Fruit fly (Drosophila melanogaster) whole organism, prepupa: ENCODE results near the gene CG44838.

Experiments
- Blimp-1 ChIP-seq: fragments of 200-800 bp; sonication (Bioruptor generic); optimal IDR thresholded peaks from 3 replicates; lab custom pipeline; 2017; ENCODE audit warnings: missing biosample characterization, missing genetic modification characterization, mild to moderate bottlenecking, moderate library complexity, missing genetic modification reagents
- CG10669 ChIP-seq: fragments of 200-800 bp; sonication (Bioruptor generic); optimal IDR thresholded peaks from 3 replicates; lab custom pipeline; 2018; ENCODE audit warnings: missing biosample characterization, mild to moderate bottlenecking, missing genetic modification characterization, moderate library complexity
- CG11294 ChIP-seq: fragments of 200-800 bp; sonication (Bioruptor generic); IDR thresholded peaks from 2 replicates; pipeline ENCODE4 v1.3.6; 2022; ENCODE audit warnings: missing biosample characterization, missing genetic modification characterization
- CG11762 ChIP-seq: fragments of 200-800 bp; sonication (Bioruptor generic); optimal IDR thresholded peaks from 3 replicates; lab custom pipeline; 2016; ENCODE audit warnings: missing biosample characterization, missing genetic modification characterization; ENCODE audit not compliant: insufficient read depth
- CG11902 ChIP-seq: fragments of 200-800 bp; sonication (Bioruptor generic); optimal IDR thresholded peaks from 3 replicates; lab custom pipeline; 2016; ENCODE audit warnings: missing biosample characterization, missing genetic modification characterization
- CG15336 ChIP-seq: fragments of 200-800 bp; sonication (Bioruptor generic); IDR thresholded peaks from 2 replicates; pipeline ENCODE4 v1.3.6; 2022; ENCODE audit warnings: missing biosample characterization, missing genetic modification characterization
- CG1621 ChIP-seq: fragments of 200-800 bp; sonication (Bioruptor generic); optimal IDR thresholded peaks from 3 replicates; lab custom pipeline; 2018; ENCODE audit warnings: missing biosample characterization, mild to moderate bottlenecking, missing genetic modification characterization
- CG3032 ChIP-seq: fragments of 200-800 bp; optimal IDR thresholded peaks from 2 replicates; lab custom pipeline; 2019; ENCODE audit warnings: missing biosample characterization, mild to moderate bottlenecking, missing genetic modification characterization, moderate library complexity
- CG31627 ChIP-seq: fragments of 200-800 bp; sonication (Bioruptor generic); optimal IDR thresholded peaks from 3 replicates; lab custom pipeline; 2016; ENCODE audit warnings: missing biosample characterization, missing genetic modification characterization
- CG32006 ChIP-seq: fragments of 200-800 bp; sonication (Bioruptor generic); optimal IDR thresholded peaks from 3 replicates; lab custom pipeline; 2017; ENCODE audit warnings: missing biosample characterization, mild to moderate bottlenecking, missing genetic modification characterization
- CG4318 ChIP-seq: fragments of 200-800 bp; sonication (Bioruptor generic); optimal IDR thresholded peaks from 3 replicates; lab custom pipeline; 2017; ENCODE audit warnings: missing biosample characterization, mild to moderate bottlenecking, missing genetic modification characterization
- CG6163 ChIP-seq: fragments of 200-800 bp; sonication (Bioruptor generic); IDR thresholded peaks from 3 replicates; pipeline ENCODE4 v1.3.6; 2022; ENCODE audit warnings: missing biosample characterization, missing genetic modification characterization
- CG6276 ChIP-seq: fragments of 200-800 bp; sonication (Bioruptor generic); optimal IDR thresholded peaks from 2 replicates; lab custom pipeline; 2017; ENCODE audit warnings: missing biosample characterization, mild to moderate bottlenecking, missing genetic modification characterization
- CG6792 ChIP-seq: fragments of 200-800 bp; sonication (Bioruptor generic); optimal IDR thresholded peaks from 3 replicates; lab custom pipeline; 2016; ENCODE audit warnings: missing biosample characterization, missing genetic modification characterization
- CG6808 ChIP-seq: fragments of 200-800 bp; sonication (Bioruptor generic); optimal IDR thresholded peaks from 3 replicates; lab custom pipeline; 2017; ENCODE audit warnings: missing biosample characterization, missing genetic modification characterization, mild to moderate bottlenecking, moderate library complexity, missing genetic modification reagents
- CG6854 ChIP-seq: fragments of 200-800 bp; sonication (Bioruptor generic); optimal IDR thresholded peaks from 2 replicates; lab custom pipeline; 2017; ENCODE audit warnings: missing biosample characterization, mild to moderate bottlenecking, missing genetic modification characterization
- CG7368 ChIP-seq: fragments of 200-800 bp; sonication (Bioruptor generic); optimal IDR thresholded peaks from 3 replicates; lab custom pipeline; 2016; ENCODE audit warnings: missing biosample characterization, missing genetic modification characterization
- CG8119 ChIP-seq: fragments of 200-800 bp; sonication (Bioruptor generic); IDR thresholded peaks from 3 replicates; pipeline ENCODE4 v1.3.6; 2022; ENCODE audit warnings: missing biosample characterization, missing genetic modification characterization
- CG8319 ChIP-seq: fragments of 200-800 bp; sonication (Bioruptor generic); optimal IDR thresholded peaks from 3 replicates; lab custom pipeline; 2016; ENCODE audit warnings: missing biosample characterization, missing genetic modification characterization
- CG9139 ChIP-seq: fragments of 200-800 bp; sonication (Bioruptor generic); optimal IDR thresholded peaks from 3 replicates; lab custom pipeline; 2017; ENCODE audit warnings: missing biosample characterization, mild to moderate bottlenecking, missing genetic modification characterization
- Eip75B ChIP-seq: fragments of 200-800 bp; sonication (Bioruptor generic); optimal IDR thresholded peaks from 3 replicates; lab custom pipeline; 2016; ENCODE audit warnings: missing biosample characterization, missing genetic modification characterization
- Eip78C ChIP-seq: fragments of 200-800 bp; sonication (Bioruptor generic); peaks from one replicate; lab custom pipeline; 2016; ENCODE audit warnings: missing biosample characterization, missing genetic modification characterization
- Eip93F ChIP-seq: fragments of 200-800 bp; sonication (Bioruptor generic); optimal IDR thresholded peaks from 2 replicates; lab custom pipeline; 2016; ENCODE audit warnings: missing biosample characterization, mild to moderate bottlenecking, missing genetic modification characterization
- Ets21C ChIP-seq: fragments of 200-800 bp; sonication (Bioruptor generic); optimal IDR thresholded peaks from 3 replicates; lab custom pipeline; 2016; ENCODE audit warnings: missing biosample characterization, missing genetic modification characterization
- Ets96B ChIP-seq: fragments of 200-800 bp; optimal IDR thresholded peaks from 2 replicates; lab custom pipeline; 2019; ENCODE audit warnings: missing biosample characterization, mild to moderate bottlenecking, missing genetic modification characterization, moderate library complexity
- Gug ChIP-seq: fragments of 200-800 bp; sonication (Bioruptor generic); IDR thresholded peaks from 2 replicates; pipeline ENCODE4 v1.3.6; 2022; ENCODE audit warnings: missing biosample characterization, missing genetic modification characterization
- Hr38 ChIP-seq: sonication (Bioruptor generic); optimal IDR thresholded peaks from 2 replicates; lab custom pipeline; 2016; ENCODE audit warnings: missing biosample characterization, missing genetic modification characterization
- Hr4 ChIP-seq: fragments of 200-800 bp; sonication (Bioruptor generic); optimal IDR thresholded peaks from 3 replicates; lab custom pipeline; 2016; ENCODE audit warnings: missing biosample characterization, missing genetic modification characterization
- Lpt ChIP-seq: fragments of 200-800 bp; sonication (Bioruptor generic); optimal IDR thresholded peaks from 3 replicates; lab custom pipeline; 2016; ENCODE audit warnings: missing biosample characterization, missing genetic modification characterization
- Met ChIP-seq: fragments of 200-800 bp; sonication (Bioruptor generic); optimal IDR thresholded peaks from 3 replicates; lab custom pipeline; 2016; ENCODE audit warnings: missing biosample characterization, missing genetic modification characterization
- OdsH ChIP-seq: fragments of 200-800 bp; sonication (Bioruptor generic); optimal IDR thresholded peaks from 3 replicates; lab custom pipeline; 2016; ENCODE audit warnings: missing biosample characterization, missing genetic modification characterization
- Smox ChIP-seq: fragments of 200-800 bp; sonication (Bioruptor generic); optimal IDR thresholded peaks from 3 replicates; lab custom pipeline; 2016; ENCODE audit warnings: missing biosample characterization, missing genetic modification characterization
- Sox102F ChIP-seq: fragments of 200-800 bp; sonication (Bioruptor generic); optimal IDR thresholded peaks from 2 replicates; lab custom pipeline; 2016; ENCODE audit warnings: missing biosample characterization, mild to moderate bottlenecking, missing genetic modification characterization
- Sox14 ChIP-seq: fragments of 200-800 bp; sonication (Bioruptor generic); optimal IDR thresholded peaks from 3 replicates; lab custom pipeline; 2016; ENCODE audit warnings: missing biosample characterization, missing genetic modification characterization
- Sox15 ChIP-seq: fragments of 200-800 bp; sonication (Bioruptor generic); optimal IDR thresholded peaks from 3 replicates; lab custom pipeline; 2016; ENCODE audit warnings: missing biosample characterization, missing genetic modification characterization
- acj6 ChIP-seq: fragments of 200-800 bp; sonication (Bioruptor generic); optimal IDR thresholded peaks from 3 replicates; lab custom pipeline; 2016; ENCODE audit warnings: missing biosample characterization, missing genetic modification characterization
- cyc ChIP-seq: fragments of 200-800 bp; sonication (Bioruptor generic); optimal IDR thresholded peaks from 3 replicates; lab custom pipeline; 2016; ENCODE audit warnings: missing biosample characterization, missing genetic modification characterization
- dac ChIP-seq: fragments of 200-800 bp; sonication (Bioruptor generic); optimal IDR thresholded peaks from 2 replicates; lab custom pipeline; 2017; ENCODE audit warnings: missing biosample characterization, mild to moderate bottlenecking, missing genetic modification characterization
- dsx ChIP-seq: fragments of 200-800 bp; optimal IDR thresholded peaks from 3 replicates; lab custom pipeline; 2019; ENCODE audit warnings: missing biosample characterization, mild to moderate bottlenecking, missing genetic modification characterization, moderate library complexity; ENCODE audit not compliant: poor library complexity, severe bottlenecking
- eg ChIP-seq: fragments of 200-800 bp; sonication (Bioruptor generic); IDR thresholded peaks from 3 replicates; pipeline ENCODE4 v1.3.6; 2022; ENCODE audit warnings: missing biosample characterization, missing genetic modification characterization
- esn ChIP-seq: fragments of 200-800 bp; sonication (Bioruptor generic); optimal IDR thresholded peaks from 2 replicates; lab custom pipeline; 2016; ENCODE audit warnings: missing biosample characterization, mild to moderate bottlenecking, missing genetic modification characterization, moderate library complexity
- fd59A ChIP-seq: fragments of 200-800 bp; sonication (Bioruptor generic); optimal IDR thresholded peaks from 2 replicates; lab custom pipeline; 2017; ENCODE audit warnings: missing biosample characterization, mild to moderate bottlenecking, missing genetic modification characterization, missing genetic modification reagents
- fd85E ChIP-seq: fragments of 200-800 bp; sonication (Bioruptor generic); optimal IDR thresholded peaks from 3 replicates; lab custom pipeline; 2016; ENCODE audit warnings: missing biosample characterization, missing genetic modification characterization
- fkh ChIP-seq: fragments of 200-800 bp; sonication (Bioruptor generic); optimal IDR thresholded peaks from 3 replicates; lab custom pipeline; 2017; ENCODE audit warnings: missing biosample characterization, mild to moderate bottlenecking, missing genetic modification characterization, moderate library complexity
- lz ChIP-seq: fragments of 200-800 bp; sonication (Bioruptor generic); optimal IDR thresholded peaks from 3 replicates; lab custom pipeline; 2016; ENCODE audit warnings: missing biosample characterization, missing genetic modification characterization
- net ChIP-seq: fragments of 200-800 bp; sonication (Bioruptor generic); optimal IDR thresholded peaks from 3 replicates; lab custom pipeline; 2016; ENCODE audit warnings: missing biosample characterization, missing genetic modification characterization
- pdm3 ChIP-seq: fragments of 200-800 bp; sonication (Bioruptor generic); optimal IDR thresholded peaks from 3 replicates; lab custom pipeline; 2016; ENCODE audit warnings: missing biosample characterization, missing genetic modification characterization
- salr ChIP-seq, 2 experiments: fragments of 200-800 bp; sonication (Bioruptor generic); optimal IDR thresholded peaks; 3 replicates each; lab custom pipeline; 2016 to 2018; ENCODE audit warnings: missing biosample characterization in 2 of 2, missing genetic modification characterization in 2 of 2, mild to moderate bottlenecking in 1 of 2
- spab ChIP-seq: fragments of 200-800 bp; sonication (Bioruptor generic); optimal IDR thresholded peaks from 2 replicates; lab custom pipeline; 2017; ENCODE audit warnings: missing biosample characterization, mild to moderate bottlenecking, missing genetic modification characterization, missing genetic modification reagents
- ss ChIP-seq, 2 experiments: fragments of 200-800 bp; sonication (Bioruptor generic); optimal IDR thresholded peaks; 2 replicates in 1 of 2; 3 replicates in 1 of 2; lab custom pipeline; 2017 to 2018; ENCODE audit warnings: mild to moderate bottlenecking in 2 of 2, missing biosample characterization in 2 of 2, missing genetic modification characterization in 2 of 2, moderate library complexity in 1 of 2
- svp ChIP-seq: fragments of 200-800 bp; sonication (Bioruptor generic); peaks from one replicate; lab custom pipeline; 2016; ENCODE audit warnings: missing biosample characterization, missing genetic modification characterization
- topi ChIP-seq: fragments of 200-800 bp; sonication (Bioruptor generic); optimal IDR thresholded peaks from 3 replicates; lab custom pipeline; 2016; ENCODE audit warnings: missing biosample characterization, missing genetic modification characterization
- vri ChIP-seq: fragments of 200-800 bp; sonication (Bioruptor generic); optimal IDR thresholded peaks from 3 replicates; lab custom pipeline; 2016; ENCODE audit warnings: missing biosample characterization, mild to moderate bottlenecking, missing genetic modification characterization

CG44838 gene

DNA sequence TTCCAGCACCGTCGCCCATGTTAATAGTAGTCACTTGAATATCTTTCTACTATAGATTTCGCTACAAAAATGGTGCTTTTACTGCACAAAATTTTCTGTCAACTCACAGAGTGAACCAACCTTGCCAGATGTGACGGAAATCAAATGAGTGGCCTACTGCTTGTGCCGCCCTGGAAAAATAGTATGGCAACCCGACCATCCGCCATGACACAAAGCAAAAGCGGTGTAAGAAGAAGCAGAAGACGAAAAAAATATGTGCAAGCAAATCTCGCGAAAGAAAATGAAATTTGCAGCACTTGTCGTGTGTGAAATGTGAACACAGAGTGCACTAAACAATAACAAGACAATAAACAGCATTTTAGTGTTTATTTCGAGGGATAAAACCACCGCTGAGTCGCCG lies 16.0 kb downstream of the CG44838 start, which contains the start of the genes Uch-L5 and Jarid2:
Gene Uch-L5 (minus strand): TSS at position 137 of the 400 bp plus-strand sequence.
Gene Jarid2 (plus strand): TSS at position 210 of the 400 bp plus-strand sequence.
- TF ChIP-seq dsx, result no peak
- TF ChIP-seq CG10669 (GFP tag; lab: Kevin White, UChicago), result no peak
- peak; percentile 72 for TF ChIP-seq esn (GFP tag; lab: Kevin White, UChicago)
- no peak for TF ChIP-seq Eip78C (GFP tag; lab: Kevin White, UChicago)
- no peak for TF ChIP-seq svp (GFP tag; lab: Kevin White, UChicago)
- TF ChIP-seq CG8119 (GFP tag; lab: Robert Waterston, UW), result no peak
- no peak for TF ChIP-seq OdsH (GFP tag; lab: Kevin White, UChicago)
- no peak for TF ChIP-seq CG11762
- peak; percentile 65 for TF ChIP-seq cyc (GFP tag; lab: Kevin White, UChicago)
- peak; percentile 92 for TF ChIP-seq Sox14 (GFP tag; lab: Kevin White, UChicago)
- peak; percentile 13 for TF ChIP-seq fkh (GFP tag; lab: Kevin White, UChicago)
- no peak for TF ChIP-seq Met (GFP tag; lab: Kevin White, UChicago)
- no peak for TF ChIP-seq fd85E (GFP tag; lab: Kevin White, UChicago)
- no peak for TF ChIP-seq net (GFP tag; lab: Kevin White, UChicago)
- no peak for TF ChIP-seq Hr4 (GFP tag; lab: Kevin White, UChicago)
- TF ChIP-seq Hr38, result no peak
- no peak for TF ChIP-seq Eip75B (GFP tag; lab: Kevin White, UChicago)
- no peak for TF ChIP-seq CG6808
- no peak for TF ChIP-seq Smox (GFP tag; lab: Kevin White, UChicago)
- peak; percentile 27 for TF ChIP-seq CG3032
- no peak for TF ChIP-seq CG32006 (GFP tag; lab: Kevin White, UChicago)
- no peak for TF ChIP-seq Sox102F
- no peak for TF ChIP-seq CG4318 (GFP tag; lab: Kevin White, UChicago)
- TF ChIP-seq CG6276, result no peak
- TF ChIP-seq CG8319 (GFP tag; lab: Kevin White, UChicago), result peak; percentile 9
- no peak for TF ChIP-seq CG11294 (GFP tag; lab: Robert Waterston, UW)
- peak; percentile 63 for TF ChIP-seq CG31627 (GFP tag; lab: Kevin White, UChicago)
- no peak for TF ChIP-seq Ets21C (GFP tag; lab: Kevin White, UChicago)
- no peak for TF ChIP-seq eg
- no peak for TF ChIP-seq CG6163 (GFP tag; lab: Robert Waterston, UW)
- no peak for TF ChIP-seq Lpt (GFP tag; lab: Kevin White, UChicago)
- no peak for TF ChIP-seq CG7368 (GFP tag; lab: Kevin White, UChicago)
- no peak for TF ChIP-seq spab
- TF ChIP-seq Gug (GFP tag; lab: Robert Waterston, UW), result no peak
- TF ChIP-seq lz (GFP tag; lab: Kevin White, UChicago), result peak; percentile 35
- no peak for TF ChIP-seq CG9139 (GFP tag; lab: Kevin White, UChicago)
- peak; percentile 59 for TF ChIP-seq CG1621 (tag; lab: Kevin White, UChicago)
- peak in 1 of 2 experiments; percentile 33 for TF ChIP-seq ss (GFP tag; optimal IDR thresholded peaks at IDR 0.05; lab: Kevin White, UChicago)
- TF ChIP-seq CG6792 (GFP tag; lab: Kevin White, UChicago), result peak; percentile 22
- no peak for TF ChIP-seq CG11902 (GFP tag; lab: Kevin White, UChicago)
- no peak for TF ChIP-seq topi
- peak; percentile 73 for TF ChIP-seq CG6854 (GFP tag; lab: Kevin White, UChicago)
- no peak for TF ChIP-seq Ets96B (tag; lab: Kevin White, UChicago)
- peak in 1 of 2 experiments; percentile 16 for TF ChIP-seq salr (GFP tag; optimal IDR thresholded peaks at IDR 0.05; lab: Kevin White, UChicago)
- no peak for TF ChIP-seq acj6
- no peak for TF ChIP-seq fd59A
- TF ChIP-seq Eip93F, result no peak
- no peak for TF ChIP-seq dac (GFP tag; lab: Kevin White, UChicago)
- TF ChIP-seq Sox15, result no peak
- TF ChIP-seq vri (GFP tag; lab: Kevin White, UChicago), result peak; percentile 13
- TF ChIP-seq Blimp-1, result no peak
- no peak for TF ChIP-seq pdm3
- TF ChIP-seq CG15336 (GFP tag; lab: Robert Waterston, UW), result no peak
